Fruit fly (Drosophila melanogaster) S2 (cell line): ENCODE data around the gene Lim3.

Experiments used
- CG8478 ChIP-seq: fragments of >200 bp; optimal IDR thresholded peaks from 2 replicates; lab custom pipeline; 2018
- CTCF ChIP-seq, 2 experiments: fragments of >200 bp; optimal IDR thresholded peaks; 2 replicates each; lab custom pipeline; 2018

The Lim3 gene

dm6 chr2L:19079742-19080141, 28.5 kb downstream of the Lim3 start:
- TF ChIP-seq CTCF (optimal IDR thresholded peaks at IDR 0.05; lab: Kevin White, UChicago) (no peak), CG8478 (lab: Kevin White, UChicago) (no peak)

DNA sequence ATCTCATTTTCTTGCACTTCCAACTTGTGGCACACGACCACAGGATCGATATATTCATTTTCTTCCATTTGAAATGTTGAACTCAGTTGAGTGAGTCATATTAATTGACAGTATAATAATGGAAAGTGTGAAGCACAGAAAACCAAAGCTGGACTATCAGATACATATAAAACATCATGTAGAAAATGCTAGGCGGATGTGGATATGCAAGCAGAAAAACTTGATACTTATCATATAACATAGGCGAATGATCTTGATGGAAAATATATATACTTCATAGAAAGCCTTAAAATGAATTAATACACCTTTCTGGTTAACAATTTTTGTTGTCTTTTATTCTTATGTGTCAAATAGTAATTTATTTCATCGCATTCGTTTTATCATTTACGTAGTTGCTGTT, 29.3 kb downstream of the Lim3 start, which contains the start of gene CG10700:
CG10700 (minus strand) TSS at position 101 of the 400 bp plus-strand sequence.
- no peak for TF ChIP-seq CTCF (optimal IDR thresholded peaks at IDR 0.05; lab: Kevin White, UChicago)
- no peak for TF ChIP-seq CG8478 (lab: Kevin White, UChicago)

DNA sequence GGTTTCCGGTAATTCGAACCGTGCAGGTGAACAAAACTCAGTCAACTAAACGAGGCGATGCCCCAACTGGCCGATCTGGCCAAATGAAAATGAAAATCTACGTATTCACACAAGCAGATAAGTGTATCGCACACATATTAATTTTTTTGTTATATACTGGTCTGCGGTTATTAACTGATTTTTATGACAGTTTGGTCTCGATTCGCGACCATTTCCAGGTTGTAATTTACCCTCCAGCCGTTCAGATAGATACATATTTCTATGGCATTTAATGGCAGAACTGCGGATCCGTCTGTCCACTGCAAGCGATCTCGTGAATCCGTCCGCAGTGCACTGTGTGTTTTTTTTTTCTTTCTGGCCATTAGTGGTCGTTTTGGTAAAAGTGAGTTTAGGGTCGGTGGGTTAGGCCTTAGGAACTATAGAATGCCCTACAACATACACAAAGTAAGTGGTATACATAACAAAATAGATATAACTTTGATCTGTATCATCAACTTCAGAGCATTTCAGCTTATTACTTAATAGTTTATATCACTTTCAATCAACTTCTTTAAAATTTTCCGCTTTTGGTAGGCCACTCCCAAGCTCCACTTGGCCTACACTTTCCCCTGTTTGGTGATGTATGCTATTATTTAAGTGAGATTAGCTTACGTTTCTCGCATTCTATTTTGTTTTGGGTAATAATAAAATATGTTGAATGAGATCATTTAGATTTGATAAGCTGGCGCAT, 34.0 kb downstream of the Lim3 start, which contains the start of gene CG17572:
CG17572 (minus strand) TSS at position 51 of the 730 bp plus-strand sequence.
- TF ChIP-seq CG8478 (lab: Kevin White, UChicago) = no peak
- no peak for TF ChIP-seq CTCF (optimal IDR thresholded peaks at IDR 0.05; lab: Kevin White, UChicago)

- TF ChIP-seq CTCF (optimal IDR thresholded peaks at IDR 0.05; lab: Kevin White, UChicago) = no peak
- TF ChIP-seq CG8478 (lab: Kevin White, UChicago) = no peak
These were observed 36.5 kb downstream of the Lim3 start for dm6 chr2L:19071713-19072112.

DNA sequence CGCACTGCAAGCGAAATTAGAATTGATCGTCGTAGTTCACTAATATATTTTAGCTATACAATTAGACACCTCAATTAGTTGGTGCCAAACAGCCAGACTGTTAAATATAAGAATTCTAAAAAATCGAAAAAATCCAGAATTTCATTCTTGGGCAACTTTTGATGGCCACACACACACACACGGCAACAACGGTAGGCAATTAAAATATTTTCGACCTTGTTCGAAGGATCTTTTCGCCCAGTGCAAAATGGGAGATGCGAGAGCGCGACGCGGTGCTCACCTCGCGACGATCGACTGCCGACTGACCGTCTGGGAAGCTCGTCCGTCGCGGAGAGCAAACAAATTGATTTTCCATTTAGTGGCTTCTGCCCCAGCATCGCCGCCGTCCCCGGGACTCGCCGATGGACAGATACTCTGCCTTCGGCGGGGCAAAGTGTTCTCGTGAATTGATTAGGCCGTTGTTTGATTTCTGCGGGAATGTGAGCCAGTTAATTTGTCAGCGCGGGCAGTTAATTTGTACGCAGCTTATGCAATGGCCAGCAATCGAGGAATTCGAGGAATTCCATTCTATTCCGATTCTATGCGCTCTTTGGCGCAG, 38.6 kb downstream of the Lim3 start, which contains the start of gene CG10702:
CG10702 (minus strand) TSS at position 304 of the 598 bp plus-strand sequence.
- TF ChIP-seq CG8478 (lab: Kevin White, UChicago) = no peak
- no peak for TF ChIP-seq CTCF (optimal IDR thresholded peaks at IDR 0.05; lab: Kevin White, UChicago)

DNA sequence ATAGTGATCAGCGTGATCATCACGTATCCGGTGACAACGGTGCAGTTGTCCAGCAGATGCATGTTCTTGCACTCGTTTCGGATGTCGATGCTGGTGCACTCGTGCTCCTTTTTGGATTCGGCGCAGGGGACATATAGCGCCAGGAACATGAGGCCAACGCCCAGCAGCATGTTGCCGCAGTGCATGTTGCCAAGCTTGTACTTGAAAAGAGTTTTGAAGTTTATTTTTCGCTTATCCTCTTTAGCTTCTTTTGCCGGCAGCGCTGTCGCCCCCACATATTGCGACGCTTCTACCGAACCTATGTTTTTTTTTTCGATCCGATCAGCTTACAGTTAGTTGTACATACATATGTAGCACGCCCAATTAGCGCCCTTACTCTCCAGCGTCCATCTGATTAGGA, 39.8 kb downstream of the Lim3 start:
- TF ChIP-seq CTCF (optimal IDR thresholded peaks at IDR 0.05; lab: Kevin White, UChicago) = no peak

DNA sequence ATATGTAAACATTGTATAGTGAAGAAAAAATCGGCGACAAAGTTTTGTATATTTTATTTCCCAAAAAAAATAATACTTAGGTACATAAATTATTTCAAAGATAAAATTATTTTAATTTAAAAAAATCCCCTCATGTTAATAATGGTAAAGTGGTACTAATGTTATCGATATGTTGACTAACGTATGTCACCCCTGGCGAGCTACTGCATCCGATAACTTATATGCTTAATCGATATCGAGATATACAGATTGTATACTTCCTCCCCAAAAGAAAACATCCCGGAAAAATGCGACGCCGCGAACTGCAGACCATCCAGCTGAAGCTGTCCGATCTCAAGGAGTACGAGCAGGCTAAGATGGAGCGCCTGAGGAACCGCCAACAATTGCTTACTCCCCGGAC, 43.5 kb downstream of the Lim3 start, which contains the start of gene CG17343:
CG17343 (plus strand) TSS at position 224 of the 400 bp plus-strand sequence.
- TF ChIP-seq CTCF (optimal IDR thresholded peaks at IDR 0.05; lab: Kevin White, UChicago) (no peak), CG8478 (lab: Kevin White, UChicago) (no peak)

DNA sequence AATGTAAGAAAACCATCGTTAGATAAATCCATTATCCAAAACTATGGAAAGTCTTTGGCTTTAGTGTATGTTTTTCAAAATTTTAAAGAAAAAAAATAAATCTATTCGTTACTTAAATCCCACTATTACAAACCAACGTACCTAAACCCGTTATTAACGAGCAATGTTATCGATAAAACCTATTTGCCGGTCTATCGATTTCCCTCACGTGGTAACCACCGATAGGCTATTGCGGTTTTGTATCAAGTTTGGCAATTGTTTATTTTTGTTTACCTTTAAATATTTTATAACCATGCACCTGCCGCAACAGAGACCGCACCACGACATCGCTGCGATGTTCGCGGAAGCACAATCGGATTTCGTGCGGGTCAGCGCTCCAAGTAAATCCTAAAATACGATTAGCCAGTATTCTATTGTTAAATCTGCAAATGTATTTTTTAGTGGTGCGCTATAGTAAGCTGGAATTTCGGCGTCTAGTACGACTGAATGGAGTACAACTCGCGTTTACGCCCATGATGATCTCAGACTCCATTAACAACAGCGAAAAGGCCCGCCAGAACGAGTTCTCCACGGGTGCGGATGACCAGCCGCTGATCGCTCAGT, 45.0 kb downstream of the Lim3 start, which contains the start of gene Dus4:
Dus4 (plus strand) TSS at position 206 of the 603 bp plus-strand sequence.
- TF ChIP-seq CG8478 (lab: Kevin White, UChicago) (no peak), CTCF (optimal IDR thresholded peaks at IDR 0.05; lab: Kevin White, UChicago) (no peak)

DNA sequence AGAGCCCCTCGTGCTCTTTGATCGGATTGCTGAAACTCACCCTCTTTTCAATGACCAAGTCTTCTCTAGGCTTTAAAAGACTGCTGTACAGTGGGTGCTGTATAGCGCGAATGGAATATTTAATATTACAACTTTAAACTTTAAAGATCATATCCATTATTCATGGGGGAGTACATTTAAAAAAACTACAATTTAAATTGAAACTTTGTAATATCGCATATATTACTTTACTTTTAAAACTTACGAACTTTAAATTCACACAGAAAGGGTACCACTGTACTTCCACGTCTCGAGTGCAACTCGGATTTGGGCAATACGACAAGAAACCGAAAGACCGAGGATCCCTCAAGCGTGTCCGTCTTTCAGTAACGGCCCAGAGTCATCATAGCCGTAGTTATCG, 49.3 kb downstream of the Lim3 start, which contains the start of gene Phlpp:
Phlpp (plus strand) TSS at position 214 of the 400 bp plus-strand sequence.
- no peak for TF ChIP-seq CG8478 (lab: Kevin White, UChicago)
- TF ChIP-seq CTCF (optimal IDR thresholded peaks at IDR 0.05; lab: Kevin White, UChicago) = no peak

DNA sequence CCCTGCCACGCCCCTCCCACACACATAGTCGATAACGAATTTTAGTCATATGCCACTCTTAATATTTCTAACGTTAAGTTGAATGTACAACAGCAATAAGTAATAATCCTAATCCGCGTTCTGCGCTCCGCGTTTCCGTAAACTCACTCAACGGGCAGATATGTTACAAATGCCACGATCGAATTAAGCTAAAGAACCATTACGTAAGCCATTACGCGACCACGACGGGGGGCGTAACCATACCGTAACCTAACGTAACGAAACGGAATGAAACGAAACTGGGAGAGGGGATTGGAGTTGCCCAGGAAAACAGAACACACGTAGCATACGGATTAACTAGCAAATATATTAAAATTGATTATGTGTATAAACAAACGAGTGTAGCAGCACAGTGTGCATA, 50.4 kb downstream of the Lim3 start:
- TF ChIP-seq CTCF (optimal IDR thresholded peaks at IDR 0.05; lab: Kevin White, UChicago) (no peak), CG8478 (lab: Kevin White, UChicago) (no peak)

DNA sequence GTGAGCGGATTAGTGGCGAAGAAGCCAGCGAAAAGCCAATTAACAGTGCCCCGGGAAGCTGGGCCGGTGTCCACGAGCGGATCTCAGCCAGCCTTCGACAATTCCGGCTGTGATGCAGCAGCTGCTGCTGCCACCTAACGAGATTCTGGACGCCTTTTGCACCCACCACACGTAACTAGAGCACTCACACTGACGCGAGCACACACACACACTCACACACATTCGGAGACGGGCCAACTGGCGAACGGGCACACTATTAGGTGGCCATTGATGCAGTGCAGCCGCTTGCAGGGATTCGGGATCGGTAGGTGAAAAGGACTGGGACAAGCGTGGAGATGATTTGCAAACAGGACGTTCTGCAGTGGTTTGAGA, 53.7 kb downstream of the Lim3 start:
- TF ChIP-seq CTCF (optimal IDR thresholded peaks at IDR 0.05; lab: Kevin White, UChicago) (no peak), CG8478 (lab: Kevin White, UChicago) (no peak)

DNA sequence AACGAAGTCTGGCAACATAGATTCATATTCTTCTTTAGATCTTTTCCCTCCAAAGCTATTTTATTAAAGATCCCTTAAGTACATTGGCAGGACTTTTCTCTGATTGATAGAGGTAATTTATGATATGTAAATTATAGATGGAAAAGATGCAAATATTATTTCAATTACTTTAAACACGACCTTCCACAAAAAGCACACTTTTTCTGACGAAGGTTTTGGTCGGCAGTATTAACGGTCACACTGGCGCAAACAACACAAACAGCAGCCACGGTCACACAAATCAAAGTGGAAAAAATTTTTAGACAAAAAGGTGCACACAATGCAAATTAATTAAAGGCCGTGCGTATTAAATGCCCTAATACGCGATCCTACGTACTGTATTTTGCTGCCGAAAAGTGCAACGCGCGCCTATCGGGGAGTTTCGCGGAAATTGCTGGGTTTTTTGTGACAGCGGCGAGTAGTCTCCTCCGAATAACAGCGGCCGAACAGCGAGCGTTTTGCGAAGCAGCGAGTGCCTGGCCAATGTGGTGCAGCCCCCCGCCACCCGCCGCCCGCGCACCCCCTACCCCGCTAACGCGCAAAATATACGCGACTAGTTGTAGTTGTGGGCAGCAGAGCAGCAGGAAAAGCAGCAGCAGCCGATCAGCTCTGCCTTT, 54.2 kb downstream of the Lim3 start, which contains the start of gene CG10492:
CG10492 (plus strand) TSS at position 219 of the 656 bp plus-strand sequence.
- no peak for TF ChIP-seq CTCF (optimal IDR thresholded peaks at IDR 0.05; lab: Kevin White, UChicago)
- no peak for TF ChIP-seq CG8478 (lab: Kevin White, UChicago)

DNA sequence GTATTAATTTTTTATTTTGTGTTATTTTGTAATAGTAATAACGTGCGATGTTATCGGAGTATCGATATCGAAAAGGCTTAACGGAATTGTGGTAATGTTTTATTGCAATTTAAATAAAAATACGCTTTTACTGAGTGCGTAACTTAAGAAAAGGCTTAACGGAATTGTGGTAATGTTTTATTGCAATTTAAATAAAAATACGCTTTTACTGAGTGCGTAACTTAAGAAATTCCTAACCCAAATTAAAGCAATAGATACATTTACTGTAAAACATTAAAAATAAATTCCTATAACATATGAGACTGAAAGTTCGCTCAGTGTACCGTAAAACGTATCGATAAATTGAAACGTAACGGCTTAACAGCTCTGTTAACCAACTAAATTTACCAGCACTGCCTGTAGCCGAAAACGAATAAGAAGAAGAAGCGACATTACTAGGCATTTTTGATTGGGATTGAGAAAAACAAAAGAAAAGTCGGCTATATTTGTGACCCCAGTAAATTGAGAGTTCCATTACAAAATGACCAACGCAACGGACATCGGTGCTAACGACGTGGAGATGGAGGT, 56.6 kb downstream of the Lim3 start, which contains the start of gene Rpn3:
Rpn3 (plus strand) TSS at position 257 of the 567 bp plus-strand sequence.
- TF ChIP-seq CTCF (optimal IDR thresholded peaks at IDR 0.05; lab: Kevin White, UChicago) = no peak
- no peak for TF ChIP-seq CG8478 (lab: Kevin White, UChicago)

DNA sequence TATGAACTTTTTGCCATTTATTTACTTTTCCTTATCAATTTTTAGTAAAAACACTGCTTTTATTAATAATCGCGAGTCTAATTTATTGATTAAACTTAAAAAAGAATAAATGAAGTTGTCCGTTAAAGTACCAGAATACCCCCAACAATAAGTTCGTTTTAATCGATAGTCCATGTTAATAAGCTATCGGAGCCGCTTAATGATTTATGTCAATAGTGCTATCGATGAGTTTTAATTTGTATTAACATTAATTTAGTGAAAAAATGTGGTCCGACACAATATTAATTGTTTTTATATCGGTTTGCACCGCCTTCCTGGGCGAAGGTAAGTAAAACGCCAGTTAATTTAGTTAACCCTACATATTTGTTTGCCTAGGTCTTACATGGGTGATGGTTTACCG, 59.3 kb downstream of the Lim3 start, which contains the start of gene CG10470:
CG10470 (plus strand) TSS at position 165 of the 400 bp plus-strand sequence.
- no peak for TF ChIP-seq CG8478 (lab: Kevin White, UChicago)
- no peak for TF ChIP-seq CTCF (optimal IDR thresholded peaks at IDR 0.05; lab: Kevin White, UChicago)
